Fruit fly (Drosophila melanogaster) whole organism, embryonic: ENCODE measurements around the gene Brms1.

Experiments used
- CG10274 ChIP-seq: fragments of 200-800 bp; sonication (Bioruptor generic); optimal IDR thresholded peaks from 3 replicates; lab custom pipeline; 2017; ENCODE audit warnings: missing biosample characterization, mild to moderate bottlenecking, missing genetic modification characterization
- CG10431 ChIP-seq: fragments of 200-800 bp; sonication (Bioruptor generic); optimal IDR thresholded peaks from 3 replicates; lab custom pipeline; 2018; ENCODE audit warnings: missing biosample characterization, mild to moderate bottlenecking, missing genetic modification characterization
- CG11695 ChIP-seq: fragments of 200-800 bp; sonication (Bioruptor generic); IDR thresholded peaks from 3 replicates; pipeline ENCODE4 v1.3.6; 2022; ENCODE audit warnings: missing biosample characterization, missing genetic modification characterization
- CG12236 ChIP-seq: fragments of 200-800 bp; sonication (Bioruptor generic); optimal IDR thresholded peaks from 2 replicates; lab custom pipeline; 2016; ENCODE audit warnings: missing biosample characterization, missing genetic modification characterization
- CG13287 ChIP-seq: fragments of 200-800 bp; sonication (Bioruptor generic); IDR thresholded peaks from 2 replicates; pipeline ENCODE4 v1.3.6; 2022; ENCODE audit warnings: missing biosample characterization, missing genetic modification characterization; ENCODE audit not compliant: partially characterized antibody
- CG15011 ChIP-seq: fragments of 200-800 bp; sonication (Bioruptor generic); optimal IDR thresholded peaks from 3 replicates; lab custom pipeline; 2018; ENCODE audit warnings: missing biosample characterization, mild to moderate bottlenecking, missing genetic modification characterization
- CG1603 ChIP-seq: fragments of 200-800 bp; sonication (Bioruptor generic); optimal IDR thresholded peaks from 2 replicates; lab custom pipeline; 2019; ENCODE audit warnings: missing biosample characterization, mild to moderate bottlenecking, missing genetic modification characterization, moderate library complexity
- CG16813 ChIP-seq: fragments of 200-800 bp; sonication (Bioruptor generic); IDR thresholded peaks from 3 replicates; pipeline ENCODE4 v1.3.6; 2022; ENCODE audit warnings: missing biosample characterization, missing genetic modification characterization; ENCODE audit not compliant: partially characterized antibody
- CG2202 ChIP-seq: fragments of 200-800 bp; sonication (Bioruptor generic); optimal IDR thresholded peaks from 2 replicates; lab custom pipeline; 2018; ENCODE audit warnings: missing biosample characterization, mild to moderate bottlenecking, missing genetic modification characterization
- CG32767 ChIP-seq: fragments of 200-800 bp; sonication (Bioruptor generic); IDR thresholded peaks from 2 replicates; pipeline ENCODE4 v1.3.6; 2022; ENCODE audit warnings: missing biosample characterization, missing genetic modification characterization
- CG3726 ChIP-seq: fragments of 200-800 bp; sonication (Bioruptor generic); IDR thresholded peaks from 3 replicates; pipeline ENCODE4, ENCODE4 v1.3.6; 2022; ENCODE audit warnings: missing biosample characterization, missing genetic modification characterization
- CG4730 ChIP-seq: fragments of 200-800 bp; sonication (Bioruptor generic); IDR thresholded peaks from 2 replicates; pipeline ENCODE4 v1.3.6; 2022; ENCODE audit warnings: missing biosample characterization, missing genetic modification characterization
- CG6813 ChIP-seq: fragments of 200-800 bp; sonication (Bioruptor generic); optimal IDR thresholded peaks from 2 replicates; lab custom pipeline; 2017; ENCODE audit warnings: missing biosample characterization, missing genetic modification characterization, mild to moderate bottlenecking, moderate library complexity, missing genetic modification reagents
- CG7987 ChIP-seq: fragments of 200-800 bp; sonication (Bioruptor generic); optimal IDR thresholded peaks from 2 replicates; lab custom pipeline; 2018; ENCODE audit warnings: missing biosample characterization, mild to moderate bottlenecking, missing genetic modification characterization, moderate library complexity
- CG8089 ChIP-seq: fragments of 200-800 bp; sonication (Bioruptor generic); optimal IDR thresholded peaks from 3 replicates; lab custom pipeline; 2016; ENCODE audit warnings: missing biosample characterization, missing genetic modification characterization
- CG8924 ChIP-seq: fragments of 200-800 bp; optimal IDR thresholded peaks from 3 replicates; lab custom pipeline; 2019; ENCODE audit warnings: missing biosample characterization, mild to moderate bottlenecking, missing genetic modification characterization, moderate library complexity
- Dll ChIP-seq: fragments of 200-800 bp; sonication (Bioruptor generic); IDR thresholded peaks from 4 replicates; pipeline ENCODE4 v1.3.6; 2022; ENCODE audit warnings: missing biosample characterization, missing genetic modification characterization; ENCODE audit not compliant: partially characterized antibody
- Drgx ChIP-seq: fragments of 200-800 bp; sonication (Bioruptor generic); IDR thresholded peaks from 2 replicates; pipeline ENCODE4 v1.3.6; 2022; ENCODE audit warnings: missing biosample characterization, missing genetic modification characterization
- Ets97D ChIP-seq: fragments of 200-800 bp; sonication (Bioruptor generic); optimal IDR thresholded peaks from 3 replicates; lab custom pipeline; 2016; ENCODE audit warnings: missing biosample characterization, missing genetic modification characterization
- Lhr ChIP-seq: fragments of 200-800 bp; sonication (Bioruptor generic); optimal IDR thresholded peaks from 3 replicates; lab custom pipeline; 2017; ENCODE audit warnings: mild to moderate bottlenecking, missing biosample characterization, missing genetic modification reagents, missing genetic modification characterization
- MESR4 ChIP-seq: fragments of 200-800 bp; sonication (Bioruptor generic); optimal IDR thresholded peaks from 2 replicates; lab custom pipeline; 2018; ENCODE audit warnings: missing biosample characterization, mild to moderate bottlenecking, missing genetic modification characterization, moderate library complexity
- Meics ChIP-seq: fragments of 200-800 bp; sonication (Bioruptor generic); optimal IDR thresholded peaks from 2 replicates; lab custom pipeline; 2017; ENCODE audit warnings: missing biosample characterization, mild to moderate bottlenecking, missing genetic modification characterization
- Mes4 ChIP-seq: fragments of 200-800 bp; sonication (Bioruptor generic); optimal IDR thresholded peaks from 2 replicates; lab custom pipeline; 2016; ENCODE audit warnings: missing biosample characterization, missing genetic modification characterization
- Myb ChIP-seq: fragments of 200-800 bp; sonication (Bioruptor generic); optimal IDR thresholded peaks from 2 replicates; lab custom pipeline; 2016; ENCODE audit warnings: missing biosample characterization, missing genetic modification characterization
- NC2α ChIP-seq: fragments of 200-800 bp; sonication (Bioruptor generic); optimal IDR thresholded peaks from 2 replicates; lab custom pipeline; 2016; ENCODE audit warnings: missing biosample characterization, missing genetic modification characterization
- Scr ChIP-seq: fragments of 200-800 bp; sonication (Bioruptor generic); IDR thresholded peaks from 2 replicates; pipeline ENCODE4 v1.3.6; 2022; ENCODE audit warnings: missing biosample characterization, missing genetic modification characterization; ENCODE audit not compliant: partially characterized antibody
- Sry-δ ChIP-seq: fragments of 200-800 bp; sonication (Bioruptor generic); optimal IDR thresholded peaks from 2 replicates; lab custom pipeline; 2016; ENCODE audit warnings: missing biosample characterization, missing genetic modification characterization
- YL-1 ChIP-seq: fragments of 200-800 bp; sonication (Bioruptor generic); optimal IDR thresholded peaks from 3 replicates; lab custom pipeline; 2017; ENCODE audit warnings: missing biosample characterization, mild to moderate bottlenecking, missing genetic modification characterization
- bbx ChIP-seq: fragments of 200-800 bp; sonication (Bioruptor generic); IDR thresholded peaks from 2 replicates; pipeline ENCODE4 v1.3.6; 2022; ENCODE audit warnings: missing biosample characterization, missing genetic modification characterization; ENCODE audit not compliant: partially characterized antibody
- bsh ChIP-seq, 2 experiments: fragments of 200-800 bp; sonication (Bioruptor generic); optimal IDR thresholded peaks; 2 replicates each; lab custom pipeline; 2017 to 2018; ENCODE audit warnings: mild to moderate bottlenecking in 2 of 2, missing biosample characterization in 2 of 2, missing genetic modification characterization in 2 of 2, moderate library complexity in 1 of 2
- chinmo ChIP-seq: fragments of 200-800 bp; sonication (Bioruptor generic); IDR thresholded peaks from 4 replicates; pipeline ENCODE4 v1.3.6; 2022; ENCODE audit warnings: missing biosample characterization, missing genetic modification characterization; ENCODE audit not compliant: partially characterized antibody
- ci ChIP-seq: fragments of 200-800 bp; sonication (Bioruptor generic); IDR thresholded peaks from 3 replicates; pipeline ENCODE4 v1.3.6; 2022; ENCODE audit warnings: missing biosample characterization, missing genetic modification characterization
- gcm2 ChIP-seq: fragments of 200-800 bp; sonication (Bioruptor generic); optimal IDR thresholded peaks from 2 replicates; lab custom pipeline; 2016; ENCODE audit warnings: missing biosample characterization, missing genetic modification characterization
- gro ChIP-seq: fragments of 200-800 bp; sonication (Bioruptor generic); optimal IDR thresholded peaks from 2 replicates; lab custom pipeline; 2016; ENCODE audit warnings: missing biosample characterization, missing genetic modification characterization
- hbn ChIP-seq: fragments of 200-800 bp; sonication (Bioruptor generic); IDR thresholded peaks from 2 replicates; pipeline ENCODE4 v1.3.6; 2022; ENCODE audit warnings: missing biosample characterization, missing genetic modification characterization; ENCODE audit not compliant: partially characterized antibody
- jigr1 ChIP-seq: fragments of 200-800 bp; sonication (Bioruptor generic); IDR thresholded peaks from 3 replicates; pipeline ENCODE4 v1.3.6; 2022; ENCODE audit warnings: missing biosample characterization, missing genetic modification characterization
- knrl ChIP-seq: fragments of 200-800 bp; sonication (Bioruptor generic); IDR thresholded peaks from 3 replicates; pipeline ENCODE4 v1.3.6; 2022; ENCODE audit warnings: missing biosample characterization, missing genetic modification characterization; ENCODE audit not compliant: partially characterized antibody
- onecut ChIP-seq: fragments of 200-800 bp; sonication (Bioruptor generic); IDR thresholded peaks from 2 replicates; pipeline ENCODE4 v1.3.6; 2022; ENCODE audit warnings: missing biosample characterization, missing genetic modification characterization
- org-1 ChIP-seq: fragments of 200-800 bp; sonication (Bioruptor generic); optimal IDR thresholded peaks from 2 replicates; lab custom pipeline; 2017; ENCODE audit warnings: missing biosample characterization, missing genetic modification characterization
- row ChIP-seq: fragments of 200-800 bp; sonication (Bioruptor generic); IDR thresholded peaks from 3 replicates; pipeline ENCODE4 v1.3.6; 2022; ENCODE audit warnings: missing biosample characterization, missing genetic modification characterization
- seq ChIP-seq: fragments of 200-800 bp; sonication (Bioruptor generic); IDR thresholded peaks from 2 replicates; pipeline ENCODE4 v1.3.6; 2022; ENCODE audit warnings: missing biosample characterization, missing genetic modification characterization
- slou ChIP-seq: fragments of 200-800 bp; sonication (Bioruptor generic); optimal IDR thresholded peaks from 3 replicates; lab custom pipeline; 2016; ENCODE audit warnings: missing biosample characterization, missing genetic modification characterization
- sna ChIP-seq: fragments of 200-800 bp; sonication (Bioruptor generic); IDR thresholded peaks from 2 replicates; pipeline ENCODE4 v1.3.6; 2022; ENCODE audit warnings: missing biosample characterization, missing genetic modification characterization; ENCODE audit not compliant: partially characterized antibody
- tio ChIP-seq: fragments of 200-800 bp; sonication (Bioruptor generic); optimal IDR thresholded peaks from 2 replicates; lab custom pipeline; 2017; ENCODE audit warnings: missing biosample characterization, missing genetic modification characterization, inconsistent platforms
- tup ChIP-seq: fragments of 200-800 bp; sonication (Bioruptor generic); optimal IDR thresholded peaks from 2 replicates; lab custom pipeline; 2016; ENCODE audit warnings: missing biosample characterization, mild to moderate bottlenecking, missing genetic modification characterization, moderate library complexity
- vnd ChIP-seq: fragments of 200-800 bp; sonication (Bioruptor generic); IDR thresholded peaks from 3 replicates; pipeline ENCODE4 v1.3.6; 2022; ENCODE audit warnings: missing biosample characterization, missing genetic modification characterization; ENCODE audit not compliant: partially characterized antibody
- zen2 ChIP-seq: fragments of 200-800 bp; sonication (Bioruptor generic); IDR thresholded peaks from 3 replicates; pipeline ENCODE4 v1.3.6; 2022; ENCODE audit warnings: missing biosample characterization, missing genetic modification characterization; ENCODE audit not compliant: partially characterized antibody

Gene Brms1

dm6 chrX:12906914-12907313 is 2.5 kb downstream of the Brms1 start, which contains the start of gene mRpL49 (continued):
- TF ChIP-seq CG13287 (GFP tag; lab: Robert Waterston, UW) = peak; percentile 50
- TF ChIP-seq CG10274 (GFP tag; lab: Kevin White, UChicago) = no peak
- no peak for TF ChIP-seq Lhr (GFP tag; lab: Kevin White, UChicago)
- TF ChIP-seq Meics = no peak
- TF ChIP-seq CG1603 (tag; lab: Kevin White, UChicago) = peak; percentile 1
- no peak for TF ChIP-seq Mes4 (GFP tag; lab: Kevin White, UChicago)
- TF ChIP-seq CG7987 (GFP tag; lab: Kevin White, UChicago) = no peak
- TF ChIP-seq CG11695 = no peak
- TF ChIP-seq CG10431 (GFP tag; lab: Kevin White, UChicago) = no peak
- TF ChIP-seq gcm2 (GFP tag; lab: Kevin White, UChicago) = no peak
- no peak for TF ChIP-seq bsh (GFP tag; optimal IDR thresholded peaks at IDR 0.05; lab: Kevin White, UChicago)
- 0 out of 2 replicates have a peak, but pooled peaks have one; percentile 24 for TF ChIP-seq hbn (GFP tag; lab: Robert Waterston, UW)
- TF ChIP-seq knrl (GFP tag; lab: Robert Waterston, UW) = 0 out of 3 replicates have a peak, but pooled peaks have one; percentile 33
- TF ChIP-seq CG16813 (GFP tag; lab: Robert Waterston, UW) = no peak; the same call in 2 of the 3 replicates
- peak; percentile 21; the same call in 1 of the 4 replicates for TF ChIP-seq Dll (GFP tag; lab: Robert Waterston, UW)
- TF ChIP-seq CG32767 (GFP tag; lab: Robert Waterston, UW) = no peak
- no peak for TF ChIP-seq org-1
- no peak for TF ChIP-seq CG2202 (tag; lab: Kevin White, UChicago)
- TF ChIP-seq jigr1 (GFP tag; lab: Robert Waterston, UW) = no peak
- TF ChIP-seq MESR4 (GFP tag; lab: Kevin White, UChicago) = peak; percentile 41
- TF ChIP-seq gro (GFP tag; lab: Kevin White, UChicago) = no peak
- no peak for TF ChIP-seq seq
- no peak for TF ChIP-seq CG8924 (tag; lab: Kevin White, UChicago)
- no peak for TF ChIP-seq onecut (GFP tag; lab: Robert Waterston, UW)
- no peak for TF ChIP-seq Ets97D (GFP tag; lab: Kevin White, UChicago)
- no peak for TF ChIP-seq CG15011
- TF ChIP-seq row = peak; percentile 46; the same call in 2 of the 3 replicates
- TF ChIP-seq NC2α (GFP tag; lab: Kevin White, UChicago) = no peak
- no peak for TF ChIP-seq slou (GFP tag; lab: Kevin White, UChicago)
- peak; percentile 59 for TF ChIP-seq bbx
- 0 out of 2 replicates have a peak, but pooled peaks have one; percentile 27 for TF ChIP-seq Scr (GFP tag; lab: Robert Waterston, UW)
- no peak for TF ChIP-seq CG6813 (GFP tag; lab: Kevin White, UChicago)
- TF ChIP-seq CG3726 (GFP tag; lab: Robert Waterston, UW) = no peak
- TF ChIP-seq YL-1 (GFP tag; lab: Kevin White, UChicago) = no peak
- TF ChIP-seq tup (GFP tag; lab: Kevin White, UChicago) = no peak

dm6 chrX:12905901-12906689 is 3.3 kb downstream of the Brms1 start, which contains the start of gene CG4404:
TSS of gene CG4404 (minus strand) at chrX:12906018.
- TF ChIP-seq vnd (GFP tag; lab: Robert Waterston, UW) = 0 out of 3 replicates have a peak, but pooled peaks have one; percentile 24
- no peak for TF ChIP-seq CG4730 (GFP tag; lab: Robert Waterston, UW)
- no peak for TF ChIP-seq CG8089 (GFP tag; lab: Kevin White, UChicago)
- TF ChIP-seq chinmo (GFP tag; lab: Robert Waterston, UW) = 0 out of 4 replicates have a peak, but pooled peaks have one; percentile 35
- 0 out of 3 replicates have a peak, but pooled peaks have one; percentile 12 for TF ChIP-seq zen2 (GFP tag; lab: Robert Waterston, UW)
- TF ChIP-seq Sry-δ (GFP tag; lab: Kevin White, UChicago) = no peak
- TF ChIP-seq CG10274 (GFP tag; lab: Kevin White, UChicago) = peak; percentile 29
- no peak for TF ChIP-seq CG12236 (GFP tag; lab: Kevin White, UChicago)
- peak; percentile 24; the same call in 1 of the 2 replicates for TF ChIP-seq sna (GFP tag; lab: Robert Waterston, UW)
- 0 out of 3 replicates have a peak, but pooled peaks have one; percentile 14 for TF ChIP-seq ci (GFP tag; lab: Robert Waterston, UW)
- TF ChIP-seq tio (GFP tag; lab: Kevin White, UChicago) = no peak
- TF ChIP-seq Dll (GFP tag; lab: Robert Waterston, UW) = peak; percentile 38; the same call in 1 of the 4 replicates
- TF ChIP-seq Myb = peak; percentile 19
- 0 out of 2 replicates have a peak, but pooled peaks have one; percentile 7 for TF ChIP-seq Drgx
